Fruit fly (Drosophila melanogaster): ENCODE results near the gene tbrd-1.

Gene tbrd-1

dm6 chr3R:23942550-23942949 lies 49.2 kb upstream of the tbrd-1 start:
- TF ChIP-seq Smox (GFP tag; optimal IDR thresholded peaks at IDR 0.05) (no peak), Hr4 (GFP tag; optimal IDR thresholded peaks at IDR 0.05) (no peak), CG6276 (GFP tag; optimal IDR thresholded peaks at IDR 0.05) (no peak), CG31627 (GFP tag; optimal IDR thresholded peaks at IDR 0.05) (no peak), eg (GFP tag; IDR thresholded peaks at IDR 0.05) (no peak), pdm3 (GFP tag; optimal IDR thresholded peaks at IDR 0.05) (no peak), CG6792 (GFP tag; optimal IDR thresholded peaks at IDR 0.05) (no peak), acj6 (GFP tag; optimal IDR thresholded peaks at IDR 0.05) (no peak), fd59A (GFP tag; optimal IDR thresholded peaks at IDR 0.05) (no peak)

dm6 chr3R:23941643-23942424 lies 48.5 kb upstream of the tbrd-1 start:
- TF ChIP-seq fd59A (GFP tag; optimal IDR thresholded peaks at IDR 0.05) (no peak), Eip93F (GFP tag; optimal IDR thresholded peaks at IDR 0.05) (no peak), CG16779 (tag; optimal IDR thresholded peaks at IDR 0.05) (no peak), Hr39 (GFP tag; optimal IDR thresholded peaks at IDR 0.05) (peak; percentile 26), spab (GFP tag; optimal IDR thresholded peaks at IDR 0.05) (no peak), CG10631 (GFP tag; optimal IDR thresholded peaks at IDR 0.05) (no peak), pdm3 (GFP tag; optimal IDR thresholded peaks at IDR 0.05) (peak; percentile 16), Smox (GFP tag; optimal IDR thresholded peaks at IDR 0.05) (no peak), Met (GFP tag; optimal IDR thresholded peaks at IDR 0.05) (peak; percentile 58), cyc (GFP tag; optimal IDR thresholded peaks at IDR 0.05) (peak; percentile 8), CG6854 (GFP tag; optimal IDR thresholded peaks at IDR 0.05) (no peak), Ets21C (GFP tag; optimal IDR thresholded peaks at IDR 0.05) (no peak), CG15336 (GFP tag; IDR thresholded peaks at IDR 0.05) (peak; percentile 56), achi (GFP tag; optimal IDR thresholded peaks at IDR 0.05) (peak; percentile 17), CG6808 (GFP tag; optimal IDR thresholded peaks at IDR 0.05) (no peak), CG8319 (GFP tag; optimal IDR thresholded peaks at IDR 0.05) (no peak), CG3919 (GFP tag; optimal IDR thresholded peaks at IDR 0.05) (peak; percentile 23), CG6163 (GFP tag; IDR thresholded peaks at IDR 0.05) (peak; percentile 43; the same call in 2 of the 3 replicates), salr (GFP tag; optimal IDR thresholded peaks at IDR 0.05) (peak in 1 of 2 experiments; percentile 29), vri (GFP tag; optimal IDR thresholded peaks at IDR 0.05) (peak; percentile 55), Sox14 (GFP tag; optimal IDR thresholded peaks at IDR 0.05) (peak; percentile 28), CG8119 (GFP tag; IDR thresholded peaks at IDR 0.05) (peak; percentile 57; the same call in 2 of the 3 replicates), CG11902 (GFP tag; optimal IDR thresholded peaks at IDR 0.05) (no peak), ss (GFP tag; optimal IDR thresholded peaks at IDR 0.05) (no peak), CG32006 (GFP tag; optimal IDR thresholded peaks at IDR 0.05) (peak; percentile 44), lz (GFP tag; optimal IDR thresholded peaks at IDR 0.05) (peak; percentile 38), Lpt (GFP tag; optimal IDR thresholded peaks at IDR 0.05) (no peak), Gug (GFP tag; IDR thresholded peaks at IDR 0.05) (no peak; the same call in 1 of the 2 replicates), net (GFP tag; optimal IDR thresholded peaks at IDR 0.05) (peak; percentile 26), Eip75B (GFP tag; optimal IDR thresholded peaks at IDR 0.05) (peak; percentile 34), dac (GFP tag; optimal IDR thresholded peaks at IDR 0.05) (no peak), CG6276 (GFP tag; optimal IDR thresholded peaks at IDR 0.05) (peak; percentile 50), Hr38 (GFP tag; optimal IDR thresholded peaks at IDR 0.05) (no peak), Sox15 (GFP tag; optimal IDR thresholded peaks at IDR 0.05) (no peak), fd85E (GFP tag; optimal IDR thresholded peaks at IDR 0.05) (no peak), Sox102F (GFP tag; optimal IDR thresholded peaks at IDR 0.05) (no peak), CG9139 (GFP tag; optimal IDR thresholded peaks at IDR 0.05) (no peak), Hr4 (GFP tag; optimal IDR thresholded peaks at IDR 0.05) (peak; percentile 53), OdsH (GFP tag; optimal IDR thresholded peaks at IDR 0.05) (peak; percentile 27), Blimp-1 (GFP tag; optimal IDR thresholded peaks at IDR 0.05) (no peak), dsx (GFP tag; optimal IDR thresholded peaks at IDR 0.05; ENCODE audit: poor library complexity, severe bottlenecking) (no peak), eg (GFP tag; IDR thresholded peaks at IDR 0.05) (peak; percentile 70), Ets96B (tag; optimal IDR thresholded peaks at IDR 0.05) (no peak), CG6792 (GFP tag; optimal IDR thresholded peaks at IDR 0.05) (no peak), svp (GFP tag) (peak; percentile 28), topi (GFP tag; optimal IDR thresholded peaks at IDR 0.05) (peak; percentile 25)

All from whole organism, prepupa.